Comparison of ENCODE assay signal across 1 fruit fly cellular context in genomic region chr3L:377222-378071, dm6.
TF ChIP-seq lines count a peak whose summit lies in the region.

No protein-coding gene starts in this region.

TF ChIP-seq in whole organism, embryonic, 481 proteins besides CTCF, POLR2A, EP300 and RAD21 (continued from another document and continues in another):
- TF ChIP-seq CG1602 (GFP tag; optimal IDR thresholded peaks at IDR 0.05; lab: Kevin White, UChicago) (peak; percentile 76), CG17912 (GFP tag; optimal IDR thresholded peaks at IDR 0.05; lab: Kevin White, UChicago) (peak; percentile 29), CG31365 (tag; optimal IDR thresholded peaks at IDR 0.05; lab: Kevin White, UChicago) (peak; percentile 28), CG17612 (GFP tag; IDR thresholded peaks at IDR 0.05; lab: Robert Waterston, UW) (no peak), hbn (GFP tag; IDR thresholded peaks at IDR 0.05; lab: Robert Waterston, UW; ENCODE audit: partially characterized antibody) (no peak), twi (tag; optimal IDR thresholded peaks at IDR 0.05; lab: Kevin White, UChicago) (peak; percentile 79), ERR (GFP tag; optimal IDR thresholded peaks at IDR 0.05; lab: Kevin White, UChicago) (no peak), CG9876 (GFP tag; optimal IDR thresholded peaks at IDR 0.05; lab: Kevin White, UChicago) (no peak), trem (tag; optimal IDR thresholded peaks at IDR 0.05; lab: Kevin White, UChicago) (peak; percentile 86), CG1832 (GFP tag; optimal IDR thresholded peaks at IDR 0.05; lab: Kevin White, UChicago) (peak; percentile 93), Drgx (GFP tag; IDR thresholded peaks at IDR 0.05; lab: Robert Waterston, UW) (peak; percentile 36; the same call in 1 of the 2 replicates), CG15514 (GFP tag; optimal IDR thresholded peaks at IDR 0.05; lab: Kevin White, UChicago) (peak; percentile 79), wdn (GFP tag; IDR thresholded peaks at IDR 0.05; lab: Robert Waterston, UW) (peak; percentile 60), CG11085 (GFP tag; IDR thresholded peaks at IDR 0.05; lab: Robert Waterston, UW) (peak; percentile 69), Spps (tag; optimal IDR thresholded peaks at IDR 0.05; lab: Kevin White, UChicago) (peak; percentile 86), Deaf1 (tag; optimal IDR thresholded peaks at IDR 0.05; lab: Kevin White, UChicago) (peak; percentile 69), CG18619 (GFP tag; optimal IDR thresholded peaks at IDR 0.05; lab: Kevin White, UChicago) (peak; percentile 93), so (GFP tag; IDR thresholded peaks at IDR 0.05; lab: Robert Waterston, UW) (peak; percentile 88), Mad (GFP tag; optimal IDR thresholded peaks at IDR 0.05; lab: Kevin White, UChicago) (peak; percentile 8), CG4730 (GFP tag; IDR thresholded peaks at IDR 0.05; lab: Robert Waterston, UW) (peak; percentile 68), scrt (GFP tag; optimal IDR thresholded peaks at IDR 0.05; lab: Kevin White, UChicago) (peak; percentile 90), sob (GFP tag; IDR thresholded peaks at IDR 0.05; lab: Robert Waterston, UW) (peak; percentile 74), ash1 (GFP tag; optimal IDR thresholded peaks at IDR 0.05; lab: Kevin White, UChicago) (no peak), nau (GFP tag; optimal IDR thresholded peaks at IDR 0.05; lab: Kevin White, UChicago) (peak; percentile 85), fd64A (GFP tag; optimal IDR thresholded peaks at IDR 0.05; lab: Kevin White, UChicago) (peak; percentile 6), Doc2 (GFP tag; IDR thresholded peaks at IDR 0.05; lab: Robert Waterston, UW) (no peak), bbx (GFP tag; IDR thresholded peaks at IDR 0.05; lab: Robert Waterston, UW; ENCODE audit: partially characterized antibody) (0 out of 2 replicates have a peak, but pooled peaks have one; percentile 34), CG14860 (GFP tag; IDR thresholded peaks at IDR 0.05; lab: Robert Waterston, UW; ENCODE audit: partially characterized antibody) (0 out of 3 replicates have a peak, but pooled peaks have one; percentile 3), Sry-δ (GFP tag; optimal IDR thresholded peaks at IDR 0.05; lab: Kevin White, UChicago) (no peak), dm (GFP tag; optimal IDR thresholded peaks at IDR 0.05; lab: Kevin White, UChicago) (no peak), Meics (GFP tag; optimal IDR thresholded peaks at IDR 0.05; lab: Kevin White, UChicago) (peak; percentile 95), CG7987 (GFP tag; optimal IDR thresholded peaks at IDR 0.05; lab: Kevin White, UChicago) (peak; percentile 68), CG18262 (tag; optimal IDR thresholded peaks at IDR 0.05; lab: Kevin White, UChicago) (peak; percentile 96), lola (GFP tag; optimal IDR thresholded peaks at IDR 0.05; lab: Kevin White, UChicago) (peak in 1 of 3 experiments; percentile 95), CG15073 (GFP tag; optimal IDR thresholded peaks at IDR 0.05; lab: Kevin White, UChicago) (no peak), CG32532 (GFP tag; IDR thresholded peaks at IDR 0.05; lab: Robert Waterston, UW) (peak; percentile 80), CG3726 (GFP tag; IDR thresholded peaks at IDR 0.05; lab: Robert Waterston, UW) (peak; percentile 63; the same call in 2 of the 3 replicates), CG4328 (GFP tag; optimal IDR thresholded peaks at IDR 0.05; lab: Kevin White, UChicago) (peak; percentile 91), cwo (GFP tag; optimal IDR thresholded peaks at IDR 0.05; lab: Kevin White, UChicago) (peak; percentile 92), Lpt (GFP tag; optimal IDR thresholded peaks at IDR 0.05; lab: Kevin White, UChicago) (no peak), CG8089 (GFP tag; optimal IDR thresholded peaks at IDR 0.05; lab: Kevin White, UChicago) (no peak), ac (GFP tag; optimal IDR thresholded peaks at IDR 0.05; lab: Kevin White, UChicago) (peak; percentile 87), Max (GFP tag; optimal IDR thresholded peaks at IDR 0.05; lab: Kevin White, UChicago) (peak; percentile 74), CG1603 (tag; optimal IDR thresholded peaks at IDR 0.05; lab: Kevin White, UChicago) (peak; percentile 39), lmd (GFP tag; IDR thresholded peaks at IDR 0.05; lab: Robert Waterston, UW) (peak; percentile 77), fd96Cb (tag; optimal IDR thresholded peaks at IDR 0.05; lab: Kevin White, UChicago) (peak; percentile 92), CG5180 (GFP tag; optimal IDR thresholded peaks at IDR 0.05; lab: Kevin White, UChicago) (peak; percentile 75), Dfd (GFP tag; optimal IDR thresholded peaks at IDR 0.05; lab: Kevin White, UChicago) (no peak), zen (tag; optimal IDR thresholded peaks at IDR 0.05; lab: Kevin White, UChicago) (peak; percentile 65), CG8765 (GFP tag; IDR thresholded peaks at IDR 0.05; lab: Robert Waterston, UW) (peak; percentile 50; the same call in 1 of the 2 replicates), cas (GFP tag; IDR thresholded peaks at IDR 0.05; lab: Robert Waterston, UW) (peak; percentile 27; the same call in 1 of the 2 replicates), z (GFP tag; IDR thresholded peaks at IDR 0.05; lab: Robert Waterston, UW) (no peak), slp2 (GFP tag; optimal IDR thresholded peaks at IDR 0.05; lab: Kevin White, UChicago) (peak; percentile 12), Ets97D (GFP tag; optimal IDR thresholded peaks at IDR 0.05; lab: Kevin White, UChicago) (no peak), CG4404 (GFP tag; IDR thresholded peaks at IDR 0.05; lab: Robert Waterston, UW) (peak; percentile 65), tup (GFP tag; optimal IDR thresholded peaks at IDR 0.05; lab: Kevin White, UChicago) (peak; percentile 57), knrl (GFP tag; IDR thresholded peaks at IDR 0.05; lab: Robert Waterston, UW; ENCODE audit: partially characterized antibody) (no peak), CG10462 (GFP tag; optimal IDR thresholded peaks at IDR 0.05; lab: Kevin White, UChicago) (peak; percentile 82), gfzf (GFP tag; optimal IDR thresholded peaks at IDR 0.05; lab: Kevin White, UChicago) (no peak), dmrt11E (tag; optimal IDR thresholded peaks at IDR 0.05; lab: Kevin White, UChicago) (peak; percentile 94), CG10431 (GFP tag; optimal IDR thresholded peaks at IDR 0.05; lab: Kevin White, UChicago) (peak; percentile 87), CG12769 (tag; optimal IDR thresholded peaks at IDR 0.05; lab: Kevin White, UChicago) (no peak), CG8924 (tag; optimal IDR thresholded peaks at IDR 0.05; lab: Kevin White, UChicago) (peak; percentile 95), pho (GFP tag; optimal IDR thresholded peaks at IDR 0.05; lab: Kevin White, UChicago) (no peak), CG15011 (GFP tag; optimal IDR thresholded peaks at IDR 0.05; lab: Kevin White, UChicago) (peak; percentile 83), CG15479 (GFP tag; optimal IDR thresholded peaks at IDR 0.05; lab: Kevin White, UChicago) (no peak), CG33213 (GFP tag; optimal IDR thresholded peaks at IDR 0.05; lab: Kevin White, UChicago) (no peak), Mes4 (GFP tag; optimal IDR thresholded peaks at IDR 0.05; lab: Kevin White, UChicago) (no peak), grau (tag; optimal IDR thresholded peaks at IDR 0.05; lab: Kevin White, UChicago) (peak; percentile 93), CG3163 (GFP tag; optimal IDR thresholded peaks at IDR 0.05; lab: Kevin White, UChicago) (no peak), zf30C (GFP tag; optimal IDR thresholded peaks at IDR 0.05; lab: Kevin White, UChicago) (no peak), tin (GFP tag; optimal IDR thresholded peaks at IDR 0.05; lab: Kevin White, UChicago) (peak; percentile 83), CG14667 (GFP tag; IDR thresholded peaks at IDR 0.05; lab: Robert Waterston, UW) (peak; percentile 57), Scr (GFP tag; IDR thresholded peaks at IDR 0.05; lab: Robert Waterston, UW; ENCODE audit: partially characterized antibody) (no peak), Sin3A (optimal IDR thresholded peaks at IDR 0.05; lab: Kevin White, UChicago) (no peak), Poxn (GFP tag; IDR thresholded peaks at IDR 0.05; lab: Robert Waterston, UW) (peak; percentile 21; the same call in 1 of the 2 replicates), CG1792 (GFP tag; optimal IDR thresholded peaks at IDR 0.05; lab: Kevin White, UChicago) (no peak), da (GFP tag; optimal IDR thresholded peaks at IDR 0.05; lab: Kevin White, UChicago) (no peak), BtbVII (GFP tag; optimal IDR thresholded peaks at IDR 0.05; lab: Kevin White, UChicago) (peak; percentile 96), CG13624 (GFP tag; optimal IDR thresholded peaks at IDR 0.05; lab: Kevin White, UChicago) (no peak), salm (tag; optimal IDR thresholded peaks at IDR 0.05; lab: Kevin White, UChicago) (peak; percentile 86), CG5245 (GFP tag; optimal IDR thresholded peaks at IDR 0.05; lab: Kevin White, UChicago) (peak; percentile 59), gro (GFP tag; optimal IDR thresholded peaks at IDR 0.05; lab: Kevin White, UChicago) (no peak), wor (GFP tag; IDR thresholded peaks at IDR 0.05; lab: Robert Waterston, UW) (peak; percentile 63; the same call in 1 of the 2 replicates), PHDP (tag; optimal IDR thresholded peaks at IDR 0.05; lab: Kevin White, UChicago) (peak; percentile 96), Ptx1 (GFP tag; IDR thresholded peaks at IDR 0.05; lab: Robert Waterston, UW) (peak; percentile 66), bigmax (GFP tag; optimal IDR thresholded peaks at IDR 0.05; lab: Kevin White, UChicago) (peak; percentile 19), psq (GFP tag; optimal IDR thresholded peaks at IDR 0.05; lab: Kevin White, UChicago) (peak; percentile 57), CG13296 (GFP tag; optimal IDR thresholded peaks at IDR 0.05; lab: Kevin White, UChicago) (peak; percentile 96), CrebB (tag; optimal IDR thresholded peaks at IDR 0.05; lab: Kevin White, UChicago) (peak; percentile 76), CG10267 (tag; optimal IDR thresholded peaks at IDR 0.05; lab: Kevin White, UChicago) (peak; percentile 88), hkb (optimal IDR thresholded peaks at IDR 0.05; lab: Kevin White, UChicago) (no peak), hkb (GFP tag; IDR thresholded peaks at IDR 0.05; lab: Robert Waterston, UW) (peak; percentile 90), Antp (GFP tag; optimal IDR thresholded peaks at IDR 0.05; lab: Kevin White, UChicago) (no peak), CG30431 (GFP tag; optimal IDR thresholded peaks at IDR 0.05; lab: Kevin White, UChicago) (peak; percentile 79), CG3995 (GFP tag; optimal IDR thresholded peaks at IDR 0.05; lab: Kevin White, UChicago) (peak; percentile 42), shn (GFP tag; optimal IDR thresholded peaks at IDR 0.05; lab: Kevin White, UChicago) (no peak), otp (GFP tag; IDR thresholded peaks at IDR 0.05; lab: Robert Waterston, UW) (peak; percentile 48; the same call in 1 of the 3 replicates), toy (GFP tag; IDR thresholded peaks at IDR 0.05; lab: Robert Waterston, UW) (peak; percentile 58; the same call in 1 of the 2 replicates), gt (GFP tag; IDR thresholded peaks at IDR 0.05; lab: Robert Waterston, UW) (no peak), CG1529 (GFP tag; optimal IDR thresholded peaks at IDR 0.05; lab: Kevin White, UChicago) (peak; percentile 89), BEAF-32 (GFP tag; optimal IDR thresholded peaks at IDR 0.05; lab: Kevin White, UChicago) (no peak), NC2β (GFP tag; optimal IDR thresholded peaks at IDR 0.05; lab: Kevin White, UChicago) (no peak), MBD-R2 (GFP tag; IDR thresholded peaks at IDR 0.05; lab: Robert Waterston, UW) (peak; percentile 48; the same call in 1 of the 2 replicates), CG18476 (GFP tag; optimal IDR thresholded peaks at IDR 0.05; lab: Kevin White, UChicago) (peak; percentile 79), cato (GFP tag; optimal IDR thresholded peaks at IDR 0.05; lab: Kevin White, UChicago; ENCODE audit: borderline replicate concordance) (peak; percentile 52), cad (GFP tag; optimal IDR thresholded peaks at IDR 0.05; lab: Kevin White, UChicago) (no peak), disco-r (GFP tag; optimal IDR thresholded peaks at IDR 0.05; lab: Kevin White, UChicago) (no peak), caup (GFP tag; optimal IDR thresholded peaks at IDR 0.05; lab: Kevin White, UChicago; ENCODE audit: severe bottlenecking) (peak; percentile 90), CG12659 (GFP tag; optimal IDR thresholded peaks at IDR 0.05; lab: Kevin White, UChicago) (peak; percentile 93), Fer3 (tag; optimal IDR thresholded peaks at IDR 0.05; lab: Kevin White, UChicago) (peak; percentile 87), CG4617 (GFP tag; optimal IDR thresholded peaks at IDR 0.05; lab: Kevin White, UChicago; ENCODE audit: borderline replicate concordance) (peak; percentile 35), eyg (GFP tag; optimal IDR thresholded peaks at IDR 0.05; lab: Kevin White, UChicago) (no peak), kay (GFP tag; optimal IDR thresholded peaks at IDR 0.05; lab: Kevin White, UChicago) (peak; percentile 33), MTF-1 (GFP tag; optimal IDR thresholded peaks at IDR 0.05; lab: Kevin White, UChicago; ENCODE audit: borderline replicate concordance) (peak; percentile 66), ara (GFP tag; IDR thresholded peaks at IDR 0.05; lab: Robert Waterston, UW) (peak; percentile 66), Hmx (GFP tag; optimal IDR thresholded peaks at IDR 0.05; lab: Kevin White, UChicago) (peak; percentile 14), Sox102F (GFP tag; optimal IDR thresholded peaks at IDR 0.05; lab: Kevin White, UChicago) (peak; percentile 89), nmo (GFP tag; optimal IDR thresholded peaks at IDR 0.05; lab: Kevin White, UChicago) (peak; percentile 89), Neu2 (GFP tag; optimal IDR thresholded peaks at IDR 0.05; lab: Kevin White, UChicago; ENCODE audit: borderline replicate concordance) (no peak), Vsx1 (GFP tag; optimal IDR thresholded peaks at IDR 0.05; lab: Kevin White, UChicago) (peak; percentile 89), Gsc (GFP tag; IDR thresholded peaks at IDR 0.05; lab: Robert Waterston, UW) (no peak), CG9609 (GFP tag; optimal IDR thresholded peaks at IDR 0.05; lab: Kevin White, UChicago) (no peak), CG10209 (GFP tag; optimal IDR thresholded peaks at IDR 0.05; lab: Kevin White, UChicago) (peak; percentile 92), Atf6 (GFP tag; IDR thresholded peaks at IDR 0.05; lab: Robert Waterston, UW) (peak; percentile 74), GATAe (GFP tag; conservative IDR thresholded peaks at IDR 0.05; lab: Robert Waterston, UW) (no peak), CG11398 (GFP tag; optimal IDR thresholded peaks at IDR 0.05; lab: Kevin White, UChicago) (no peak), CG9727 (GFP tag; optimal IDR thresholded peaks at IDR 0.05; lab: Kevin White, UChicago) (peak; percentile 95), CG4360 (GFP tag; IDR thresholded peaks at IDR 0.05; lab: Robert Waterston, UW) (peak; percentile 91), CG12299 (tag; optimal IDR thresholded peaks at IDR 0.05; lab: Kevin White, UChicago) (peak; percentile 92), HmgD (GFP tag; optimal IDR thresholded peaks at IDR 0.05; lab: Kevin White, UChicago) (no peak)
